Fruit fly (Drosophila melanogaster): ENCODE results near the gene sky.

sky gene

DNA sequence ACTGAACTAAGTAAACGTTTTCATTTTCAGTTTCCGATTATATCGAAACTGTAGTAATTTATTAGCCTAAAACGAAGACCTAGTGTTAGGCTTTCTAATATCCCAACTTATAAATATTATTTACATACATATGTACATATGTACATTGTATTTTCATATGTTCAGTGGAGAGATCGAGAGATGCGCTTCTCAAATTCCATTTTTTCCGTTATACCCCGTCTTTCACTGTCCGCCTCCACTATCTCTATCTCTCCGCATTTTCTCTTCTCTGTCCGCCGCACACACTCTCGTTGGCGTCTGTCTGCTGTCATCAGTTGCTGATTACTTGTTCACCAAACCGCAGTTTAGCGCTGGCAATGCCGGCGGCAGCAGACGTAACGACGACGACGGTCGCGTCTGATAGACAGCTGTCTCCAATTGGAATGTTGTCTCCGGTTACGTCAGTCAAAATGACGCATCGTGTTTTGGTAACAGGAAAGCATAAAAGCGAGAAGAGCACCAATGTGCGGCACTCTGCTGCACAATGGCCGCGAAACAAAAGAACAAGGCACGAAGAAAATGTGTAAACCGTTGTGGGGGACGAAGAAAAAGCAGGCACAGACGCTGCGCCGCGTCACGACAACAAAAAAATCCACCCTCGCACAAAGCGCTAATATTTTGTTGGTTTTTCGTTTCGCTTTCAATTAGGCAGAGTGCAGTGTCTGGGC, 96.1 kb downstream of the sky start, which contains the start of gene CG9331:
Gene CG9331, plus strand, starts transcription at position 340 of the 707 bp plus-strand sequence.
- TF ChIP-seq CG13204 (GFP tag; optimal IDR thresholded peaks at IDR 0.05) = peak; percentile 82
- TF ChIP-seq CG9948 (tag; optimal IDR thresholded peaks at IDR 0.05) = no peak
- TF ChIP-seq CG32121 (GFP tag; IDR thresholded peaks at IDR 0.05) = peak; percentile 75; the same call in 1 of the 2 replicates
- no peak for TF ChIP-seq Pif1B (GFP tag; optimal IDR thresholded peaks at IDR 0.05)
- TF ChIP-seq gl (tag; optimal IDR thresholded peaks at IDR 0.05) = no peak
- no peak for TF ChIP-seq D1 (tag; optimal IDR thresholded peaks at IDR 0.05)
- TF ChIP-seq CG4496 (GFP tag; IDR thresholded peaks at IDR 0.05) = peak; percentile 44; the same call in 1 of the 3 replicates
- peak; percentile 36; the same call in 1 of the 3 replicates for TF ChIP-seq fd96Ca (GFP tag; IDR thresholded peaks at IDR 0.05)
- no peak for TF ChIP-seq CG8301 (tag; optimal IDR thresholded peaks at IDR 0.05)
- TF ChIP-seq Ets98B (GFP tag; IDR thresholded peaks at IDR 0.05) = peak; percentile 57
- peak; percentile 70 for TF ChIP-seq EcR (GFP tag; optimal IDR thresholded peaks at IDR 0.05)

DNA sequence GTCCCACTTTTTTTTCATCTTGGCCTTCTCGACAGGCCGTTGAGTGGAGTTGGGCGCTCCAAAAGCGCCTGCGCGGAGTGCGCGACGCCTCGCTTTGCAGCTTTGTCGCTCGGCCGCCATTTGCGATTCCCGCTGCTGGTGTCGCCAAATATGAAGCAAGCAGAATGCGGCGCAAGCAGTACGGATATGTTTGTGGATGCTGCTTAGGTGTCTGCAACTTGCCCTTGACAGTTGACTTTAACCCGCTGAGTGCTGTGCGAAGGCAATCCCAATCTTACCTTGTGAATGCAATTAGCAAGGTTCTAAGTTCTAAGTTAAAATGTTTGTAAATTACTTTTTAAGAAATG, 96.7 kb downstream of the sky start:
- TF ChIP-seq CG10348 (GFP tag; IDR thresholded peaks at IDR 0.05) = 0 out of 2 replicates have a peak, but pooled peaks have one; percentile 14
- TF ChIP-seq rn (GFP tag; IDR thresholded peaks at IDR 0.05) = no peak
- no peak for TF ChIP-seq EcR (GFP tag; optimal IDR thresholded peaks at IDR 0.05)
- TF ChIP-seq fd96Ca (GFP tag; IDR thresholded peaks at IDR 0.05) = peak; percentile 81; the same call in 2 of the 3 replicates
- peak; percentile 65 for TF ChIP-seq CG32121 (GFP tag; IDR thresholded peaks at IDR 0.05)
- TF ChIP-seq CG8159 (tag; optimal IDR thresholded peaks at IDR 0.05) = peak; percentile 12
- TF ChIP-seq Ets98B (GFP tag; IDR thresholded peaks at IDR 0.05) = peak; percentile 63
- TF ChIP-seq CG13204 (GFP tag; optimal IDR thresholded peaks at IDR 0.05) = peak; percentile 5
- TF ChIP-seq CG15710 (tag; optimal IDR thresholded peaks at IDR 0.05) = peak; percentile 31
- no peak for TF ChIP-seq Snoo (tag; optimal IDR thresholded peaks at IDR 0.05)

Measured in whole organism, pupa.